Worm (Caenorhabditis elegans): ENCODE data around the gene str-41.

DNA sequence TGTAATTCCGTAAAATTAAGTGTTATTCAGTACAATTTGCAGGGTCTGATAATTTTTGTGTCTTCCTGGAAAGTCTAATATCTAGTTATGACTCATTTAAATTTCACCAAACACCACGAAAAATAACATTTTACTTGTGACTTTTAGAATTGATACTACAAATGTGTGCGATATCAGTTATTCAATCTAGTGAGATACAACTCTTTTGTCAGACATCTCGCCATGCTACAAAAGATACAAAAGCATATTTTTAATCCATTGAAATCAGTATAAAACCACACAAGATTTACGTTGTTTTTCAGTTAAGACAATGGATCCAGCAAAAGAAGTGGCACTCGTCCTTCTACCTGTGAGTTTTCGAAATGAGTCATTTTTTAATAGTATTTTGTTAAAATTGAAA is 37.7 kb upstream of the str-41 start, which contains the start of gene srx-56:
- no peak for TF ChIP-seq zip-8 (tag; optimal IDR thresholded peaks at IDR 0.05)
- no peak for TF ChIP-seq nhr-28 (tag; optimal IDR thresholded peaks at IDR 0.05)
- no peak for TF ChIP-seq pha-4 (tag; optimal IDR thresholded peaks at IDR 0.05)
- TF ChIP-seq snpc-4 (tag; optimal IDR thresholded peaks at IDR 0.05) = no peak
- no peak for TF ChIP-seq nhr-76 (tag; optimal IDR thresholded peaks at IDR 0.05)
- TF ChIP-seq elt-3 (tag; optimal IDR thresholded peaks at IDR 0.05) = no peak
- no peak for TF ChIP-seq sptf-1 (tag; optimal IDR thresholded peaks at IDR 0.05)
- TF ChIP-seq nhr-237 (tag; optimal IDR thresholded peaks at IDR 0.05) = no peak
- TF ChIP-seq unc-39 (tag; optimal IDR thresholded peaks at IDR 0.05) = no peak
- no peak for TF ChIP-seq blmp-1 (tag; optimal IDR thresholded peaks at IDR 0.05)
- no peak for TF ChIP-seq ces-1 (GFP tag; optimal IDR thresholded peaks at IDR 0.05)
